Worm (Caenorhabditis elegans): ENCODE results near the gene gap-2.

The gap-2 gene

ce11 chrX:9472170-9472569 lies at the start of gene gap-2:
gap-2 (plus strand) TSS chrX:9472470.
- TF ChIP-seq dve-1 (tag; optimal IDR thresholded peaks at IDR 0.05) (no peak), dmd-4 (tag; optimal IDR thresholded peaks at IDR 0.05; ENCODE audit: borderline replicate concordance) (no peak), pax-1 (tag; optimal IDR thresholded peaks at IDR 0.05) (no peak), syd-9 (tag; optimal IDR thresholded peaks at IDR 0.05) (no peak), ama-1 (optimal IDR thresholded peaks at IDR 0.05) (no peak), fax-1 (tag; optimal IDR thresholded peaks at IDR 0.05) (no peak), pqm-1 (tag; optimal IDR thresholded peaks at IDR 0.05) (no peak), T23F11.4 (GFP tag; optimal IDR thresholded peaks at IDR 0.05) (no peak), nhr-11 (tag; optimal IDR thresholded peaks at IDR 0.05) (no peak), rnt-1 (tag; optimal IDR thresholded peaks at IDR 0.05) (no peak), ttx-3 (tag; optimal IDR thresholded peaks at IDR 0.05) (no peak), K09A11.1 (tag; optimal IDR thresholded peaks at IDR 0.05; ENCODE audit: insufficient read depth) (no peak), hlh-15 (tag; optimal IDR thresholded peaks at IDR 0.05) (no peak), ceh-2 (tag; optimal IDR thresholded peaks at IDR 0.05) (no peak)

DNA sequence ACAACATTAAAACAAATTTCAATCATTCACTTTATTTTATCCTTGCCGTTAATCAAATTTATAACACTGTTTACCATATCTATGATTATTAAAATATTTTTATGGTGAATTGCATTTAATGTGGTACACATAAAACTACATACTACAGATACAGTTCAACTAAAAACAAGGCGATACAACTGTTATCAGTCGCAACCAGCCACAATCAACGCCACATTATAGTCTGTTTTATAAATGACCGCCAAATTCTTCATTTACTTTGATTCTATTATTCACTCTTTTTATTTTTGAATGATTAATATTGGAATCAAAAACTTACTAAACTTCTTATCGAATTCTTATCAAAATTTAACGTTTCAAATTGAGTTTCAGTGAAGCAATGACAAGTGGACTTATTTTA lies 44.2 kb upstream of the gap-2 start, which contains the start of gene B0272.4:
TSS of gene B0272.4 (plus strand) at position 373 of the 400 bp plus-strand sequence.
- TF ChIP-seq elt-2 (tag; optimal IDR thresholded peaks at IDR 0.05) (peak; percentile 67), ceh-2 (tag; optimal IDR thresholded peaks at IDR 0.05) (no peak)

DNA sequence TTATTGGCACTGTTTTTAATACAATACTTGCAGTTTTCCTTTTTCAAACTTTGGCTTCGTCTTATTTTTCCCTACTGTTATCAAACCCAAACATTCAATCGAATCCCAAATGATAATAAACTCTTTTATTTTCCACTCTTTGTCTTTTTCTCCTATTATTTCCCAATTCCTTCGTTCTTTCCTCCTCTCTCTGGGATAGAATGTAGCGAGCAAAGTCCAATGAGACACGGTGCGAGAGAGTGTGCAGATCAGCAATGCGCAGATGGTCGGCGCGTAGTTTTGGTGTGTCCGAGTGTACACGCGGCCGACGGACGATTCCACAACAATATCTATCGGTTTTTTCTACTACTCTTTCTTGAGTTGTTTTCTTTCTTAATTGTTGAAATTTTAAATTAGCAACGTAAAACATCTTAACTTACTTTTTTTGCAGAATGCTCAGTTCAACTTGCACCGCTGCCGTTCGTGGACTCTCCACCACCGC lies 41.2 kb upstream of the gap-2 start, which contains the start of gene B0272.3:
TSS of gene B0272.3 (plus strand) at position 431 of the 481 bp plus-strand sequence.
- TF ChIP-seq elt-2 (tag; optimal IDR thresholded peaks at IDR 0.05) (peak; percentile 37), ceh-30 (tag; optimal IDR thresholded peaks at IDR 0.05) (no peak)

- TF ChIP-seq madf-2 (tag; optimal IDR thresholded peaks at IDR 0.05): no peak
- no peak for TF ChIP-seq ceh-9 (tag; optimal IDR thresholded peaks at IDR 0.05)
- no peak for TF ChIP-seq rnt-1 (tag; optimal IDR thresholded peaks at IDR 0.05)
- TF ChIP-seq ceh-22 (tag; optimal IDR thresholded peaks at IDR 0.05): no peak
- no peak for TF ChIP-seq pha-4 (tag; optimal IDR thresholded peaks at IDR 0.05)
- TF ChIP-seq che-1 (tag; optimal IDR thresholded peaks at IDR 0.05): no peak
- no peak for TF ChIP-seq odd-2 (tag; optimal IDR thresholded peaks at IDR 0.05)
- no peak for TF ChIP-seq fax-1 (tag; optimal IDR thresholded peaks at IDR 0.05)
- TF ChIP-seq ztf-16 (tag; optimal IDR thresholded peaks at IDR 0.05): no peak
- no peak for TF ChIP-seq ceh-18 (tag; optimal IDR thresholded peaks at IDR 0.05)
These were observed 35.4 kb upstream of the gap-2 start, which contains the start of gene tbb-4 for ce11 chrX:9436843-9437312. tbb-4 (minus strand) TSS chrX:9436893.

ce11 chrX:9441512-9441911 lies 30.8 kb upstream of the gap-2 start, which contains the start of gene memb-1:
memb-1 (minus strand) TSS chrX:9441571.
- no peak for TF ChIP-seq ets-4 (tag; optimal IDR thresholded peaks at IDR 0.05)
- peak; percentile 2 for TF ChIP-seq ceh-14 (tag; optimal IDR thresholded peaks at IDR 0.05)
- TF ChIP-seq ceh-24 (tag; optimal IDR thresholded peaks at IDR 0.05): no peak
- peak; percentile 7 for TF ChIP-seq ceh-34 (tag; optimal IDR thresholded peaks at IDR 0.05)
- TF ChIP-seq ceh-9 (tag; optimal IDR thresholded peaks at IDR 0.05): no peak
- TF ChIP-seq hlh-8 (tag; optimal IDR thresholded peaks at IDR 0.05): no peak
- no peak for TF ChIP-seq rnt-1 (tag; optimal IDR thresholded peaks at IDR 0.05)
- TF ChIP-seq ref-2 (tag; optimal IDR thresholded peaks at IDR 0.05): peak; percentile 21
- no peak for TF ChIP-seq syd-9 (tag; optimal IDR thresholded peaks at IDR 0.05)
- TF ChIP-seq ceh-31 (tag; optimal IDR thresholded peaks at IDR 0.05): peak; percentile 63
- no peak for TF ChIP-seq ceh-18 (tag; optimal IDR thresholded peaks at IDR 0.05)
- TF ChIP-seq nhr-232 (tag; optimal IDR thresholded peaks at IDR 0.05): no peak
- peak; percentile 29 for TF ChIP-seq tbx-2 (tag; optimal IDR thresholded peaks at IDR 0.05)
- TF ChIP-seq pros-1 (tag; optimal IDR thresholded peaks at IDR 0.05): no peak
- peak; percentile 30 for TF ChIP-seq elt-2 (tag; optimal IDR thresholded peaks at IDR 0.05)
- TF ChIP-seq ceh-45 (GFP tag; IDR thresholded peaks at IDR 0.05): no peak
- peak; percentile 47 for TF ChIP-seq C08G9.2 (tag; optimal IDR thresholded peaks at IDR 0.05)
- TF ChIP-seq hlh-13 (GFP tag; optimal IDR thresholded peaks at IDR 0.05): no peak
- TF ChIP-seq madf-2 (tag; optimal IDR thresholded peaks at IDR 0.05): no peak
- TF ChIP-seq unc-42 (tag; optimal IDR thresholded peaks at IDR 0.05): peak; percentile 42
- peak; percentile 67 for TF ChIP-seq sdc-2 (tag; optimal IDR thresholded peaks at IDR 0.05)

Measured in whole organism, late embryonic.